Fruit fly (Drosophila melanogaster): ENCODE measurements around the gene Ect3.
A peak's percentile ranks its signal among the peaks of the same experiment; 100 is the strongest.
"Not testable (repeated sequence)": the region's sequence is repeated elsewhere in the genome, so short reads cannot be mapped to it uniquely, and the experiment has no call there.

Ect3 gene

dm6 chr3R:11999074-11999473, at the start of gene Ect3:
Ect3 (plus strand) TSS chr3R:11999278.
- TF ChIP-seq Met (GFP tag; optimal IDR thresholded peaks at IDR 0.05): no peak
- no peak for TF ChIP-seq CG1621 (tag; optimal IDR thresholded peaks at IDR 0.05)
- TF ChIP-seq Eip78C (GFP tag): peak; percentile 47

dm6 chr3R:11949387-11950029, 49.6 kb upstream of the Ect3 start, which contains the start of gene CG31211:
CG31211 (plus strand) TSS chr3R:11949680.
- TF ChIP-seq CG11902 (GFP tag; optimal IDR thresholded peaks at IDR 0.05) (no peak), fd85E (GFP tag; optimal IDR thresholded peaks at IDR 0.05) (no peak), OdsH (GFP tag; optimal IDR thresholded peaks at IDR 0.05) (peak; percentile 9), acj6 (GFP tag; optimal IDR thresholded peaks at IDR 0.05) (peak; percentile 8), fd59A (GFP tag; optimal IDR thresholded peaks at IDR 0.05) (no peak), salr (GFP tag; optimal IDR thresholded peaks at IDR 0.05) (no peak), Hr4 (GFP tag; optimal IDR thresholded peaks at IDR 0.05) (peak; percentile 43), Sox102F (GFP tag; optimal IDR thresholded peaks at IDR 0.05) (no peak), svp (GFP tag) (peak; percentile 84), CG11294 (GFP tag; IDR thresholded peaks at IDR 0.05) (no peak), pdm3 (GFP tag; optimal IDR thresholded peaks at IDR 0.05) (peak; percentile 13), lz (GFP tag; optimal IDR thresholded peaks at IDR 0.05) (peak; percentile 4), CG3032 (tag; optimal IDR thresholded peaks at IDR 0.05) (no peak), CG6808 (GFP tag; optimal IDR thresholded peaks at IDR 0.05) (no peak), dsx (GFP tag; optimal IDR thresholded peaks at IDR 0.05; ENCODE audit: poor library complexity, severe bottlenecking) (no peak), Ets21C (GFP tag; optimal IDR thresholded peaks at IDR 0.05) (no peak), Sox14 (GFP tag; optimal IDR thresholded peaks at IDR 0.05) (no peak), Met (GFP tag; optimal IDR thresholded peaks at IDR 0.05) (no peak), CG8319 (GFP tag; optimal IDR thresholded peaks at IDR 0.05) (no peak), CG15336 (GFP tag; IDR thresholded peaks at IDR 0.05) (no peak), CG3919 (GFP tag; optimal IDR thresholded peaks at IDR 0.05) (peak; percentile 44), Hr38 (GFP tag; optimal IDR thresholded peaks at IDR 0.05) (no peak), Smox (GFP tag; optimal IDR thresholded peaks at IDR 0.05) (no peak), Gug (GFP tag; IDR thresholded peaks at IDR 0.05) (no peak), Hr39 (GFP tag; optimal IDR thresholded peaks at IDR 0.05) (peak; percentile 21), CG4318 (GFP tag; optimal IDR thresholded peaks at IDR 0.05) (no peak), CG6276 (GFP tag; optimal IDR thresholded peaks at IDR 0.05) (no peak), eg (GFP tag; IDR thresholded peaks at IDR 0.05) (no peak), spab (GFP tag; optimal IDR thresholded peaks at IDR 0.05) (no peak), CG6163 (GFP tag; IDR thresholded peaks at IDR 0.05) (no peak), ss (GFP tag; optimal IDR thresholded peaks at IDR 0.05) (peak in 1 of 2 experiments; percentile 15), Sox15 (GFP tag; optimal IDR thresholded peaks at IDR 0.05) (no peak), achi (GFP tag; optimal IDR thresholded peaks at IDR 0.05) (no peak), vri (GFP tag; optimal IDR thresholded peaks at IDR 0.05) (no peak), CG8119 (GFP tag; IDR thresholded peaks at IDR 0.05) (no peak), CG8632 (GFP tag; optimal IDR thresholded peaks at IDR 0.05) (no peak), Blimp-1 (GFP tag; optimal IDR thresholded peaks at IDR 0.05) (no peak), esn (GFP tag; optimal IDR thresholded peaks at IDR 0.05) (peak; percentile 25)

dm6 chr3R:11956444-11956843, 42.6 kb upstream of the Ect3 start, which contains the start of gene Hsp70Aa:
Hsp70Aa (minus strand) TSS chr3R:11956544.
- not testable (repeated sequence) for TF ChIP-seq Hr4, CG34406, achi (GFP tag; optimal IDR thresholded peaks at IDR 0.05)

Measured in whole organism, prepupa.